Fruit fly (Drosophila melanogaster): ENCODE data around the gene CG10038.

DNA sequence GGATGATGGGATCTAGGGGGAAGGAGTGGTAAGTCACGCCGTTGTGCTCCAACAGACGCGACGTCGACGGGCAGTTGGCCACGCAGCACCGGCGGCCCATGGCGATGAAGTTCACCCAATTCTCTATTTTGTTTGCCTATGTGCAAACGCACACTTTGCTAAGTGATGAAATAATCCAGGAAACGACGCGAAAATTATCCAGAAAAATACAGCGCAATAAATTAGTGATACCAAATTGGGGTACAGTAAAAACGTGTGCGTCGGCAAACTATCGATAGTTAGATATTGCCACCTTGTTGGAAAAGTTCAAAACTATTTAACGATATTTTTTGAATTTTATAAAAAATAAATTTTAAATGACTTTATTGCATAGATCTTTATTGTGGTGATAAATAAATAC lies 5.6 kb upstream of the CG10038 start, which contains the start of gene MBD-R2:
- no peak for TF ChIP-seq ttk (optimal IDR thresholded peaks at IDR 0.05)
- no peak for TF ChIP-seq h (optimal IDR thresholded peaks at IDR 0.05)
- TF ChIP-seq Sin3A (optimal IDR thresholded peaks at IDR 0.05) = no peak
- no peak for TF ChIP-seq Myc (optimal IDR thresholded peaks at IDR 0.05)

All from Kc167 (cell line).